Worm (Caenorhabditis elegans): ENCODE data around the gene srh-134.

Gene srh-134

ce11 chrV:18003876-18004275, 13.2 kb downstream of the srh-134 start:
- TF ChIP-seq somi-1 (GFP tag; optimal IDR thresholded peaks at IDR 0.05): no peak
- no peak for TF ChIP-seq D2030.7 (GFP tag; IDR thresholded peaks at IDR 0.05)
- TF ChIP-seq Y53F4B.3 (GFP tag; IDR thresholded peaks at IDR 0.05): no peak
- TF ChIP-seq F39B2.1 (GFP tag; IDR thresholded peaks at IDR 0.05): no peak
- no peak for TF ChIP-seq B0336.3 (GFP tag; IDR thresholded peaks at IDR 0.05)
- no peak for TF ChIP-seq dpff-1 (tag; optimal IDR thresholded peaks at IDR 0.05)
- TF ChIP-seq ekl-4 (GFP tag; IDR thresholded peaks at IDR 0.05): no peak
- no peak for TF ChIP-seq Y95B8A.8 (GFP tag; IDR thresholded peaks at IDR 0.05)
- no peak for TF ChIP-seq attf-3 (GFP tag; conservative IDR thresholded peaks at IDR 0.05)
- no peak for TF ChIP-seq ets-4 (GFP tag; optimal IDR thresholded peaks at IDR 0.05)
- no peak for TF ChIP-seq gei-17 (GFP tag; optimal IDR thresholded peaks at IDR 0.05)
- no peak for TF ChIP-seq rcor-1 (GFP tag; IDR thresholded peaks at IDR 0.05)
- no peak for TF ChIP-seq lag-1 (GFP tag; IDR thresholded peaks at IDR 0.05)
- TF ChIP-seq ztf-6 (GFP tag; IDR thresholded peaks at IDR 0.05): no peak
- TF ChIP-seq snpc-4 (GFP tag; optimal IDR thresholded peaks at IDR 0.05): no peak
- TF ChIP-seq snpc-4 (tag; optimal IDR thresholded peaks at IDR 0.05): no peak
- no peak for TF ChIP-seq Y56A3A.18 (GFP tag; IDR thresholded peaks at IDR 0.05)
- no peak for TF ChIP-seq sptf-2 (GFP tag; optimal IDR thresholded peaks at IDR 0.05)
- TF ChIP-seq nhr-80 (tag; optimal IDR thresholded peaks at IDR 0.05): no peak

- TF ChIP-seq madf-6 (GFP tag; IDR thresholded peaks at IDR 0.05): no peak
- TF ChIP-seq bed-2 (GFP tag; IDR thresholded peaks at IDR 0.05): no peak
- no peak for TF ChIP-seq nhr-120 (GFP tag; IDR thresholded peaks at IDR 0.05)
- TF ChIP-seq ekl-4 (GFP tag; IDR thresholded peaks at IDR 0.05): no peak
- no peak for TF ChIP-seq atf-7 (tag; optimal IDR thresholded peaks at IDR 0.05)
- TF ChIP-seq him-1 (tag; optimal IDR thresholded peaks at IDR 0.05): no peak
- TF ChIP-seq tbx-9 (tag; optimal IDR thresholded peaks at IDR 0.05; ENCODE audit: borderline replicate concordance): no peak
- TF ChIP-seq rpc-1 (optimal IDR thresholded peaks at IDR 0.05): no peak
- no peak for TF ChIP-seq rpc-1 (tag; optimal IDR thresholded peaks at IDR 0.05)
- TF ChIP-seq madf-10 (tag; optimal IDR thresholded peaks at IDR 0.05): no peak
- no peak for TF ChIP-seq repo-1 (tag; optimal IDR thresholded peaks at IDR 0.05)
- TF ChIP-seq egl-18 (GFP tag; IDR thresholded peaks at IDR 0.05): no peak
- TF ChIP-seq cebp-2 (GFP tag; IDR thresholded peaks at IDR 0.05): no peak
- no peak for TF ChIP-seq nhr-90 (tag; optimal IDR thresholded peaks at IDR 0.05)
- TF ChIP-seq mcd-1 (GFP tag; IDR thresholded peaks at IDR 0.05): no peak
- TF ChIP-seq rcor-1 (GFP tag; IDR thresholded peaks at IDR 0.05): no peak
- no peak for TF ChIP-seq ceh-79 (tag; optimal IDR thresholded peaks at IDR 0.05)
- TF ChIP-seq attf-6 (GFP tag; IDR thresholded peaks at IDR 0.05): no peak
- TF ChIP-seq lin-26 (GFP tag; IDR thresholded peaks at IDR 0.05): no peak
- TF ChIP-seq attf-5 (GFP tag; optimal IDR thresholded peaks at IDR 0.05): no peak
Measured at ce11 chrV:18001268-18001667, 15.9 kb downstream of the srh-134 start, which contains the start of gene lon-8. Gene lon-8 (minus strand): TSS chrV:18001368.

ce11 chrV:17985960-17986359, 31.2 kb downstream of the srh-134 start, which contains the start of gene Y59A8B.21:
Gene Y59A8B.21 (plus strand): TSS chrV:17986260.
- TF ChIP-seq chd-7 (tag; optimal IDR thresholded peaks at IDR 0.05) (no peak), lin-35 (GFP tag; optimal IDR thresholded peaks at IDR 0.05) (no peak), D2030.7 (GFP tag; IDR thresholded peaks at IDR 0.05) (0 out of 2 replicates have a peak, but pooled peaks have one; percentile 9), repo-1 (tag; optimal IDR thresholded peaks at IDR 0.05) (no peak), K11D2.4 (GFP tag; IDR thresholded peaks at IDR 0.05) (no peak), hlh-26 (GFP tag; conservative IDR thresholded peaks at IDR 0.05) (no peak), Y79H2A.3 (GFP tag; conservative IDR thresholded peaks at IDR 0.05) (no peak), B0035.1 (tag; optimal IDR thresholded peaks at IDR 0.05) (no peak), lsl-1 (GFP tag; optimal IDR thresholded peaks at IDR 0.05) (peak; percentile 87), T26A5.8 (tag; optimal IDR thresholded peaks at IDR 0.05) (no peak)
